Worm (Caenorhabditis elegans) whole organism, L3 larva: Measurements from ENCODE around the gene F54B11.4.

Experiments
- R02D3.7 ChIP-seq: fragments of 150-350 bp; optimal IDR thresholded peaks from 2 replicates; lab custom pipeline; 2014; ENCODE audit warnings: missing biosample characterization, missing genetic modification characterization
- ZK546.5 ChIP-seq: sonication (generic microtip); optimal IDR thresholded peaks from 2 replicates; lab custom pipeline; 2017; ENCODE audit warnings: missing biosample characterization, missing genetic modification characterization
- aly-2 ChIP-seq: fragments of 150-350 bp; optimal IDR thresholded peaks from 2 replicates; lab custom pipeline; 2014; ENCODE audit warnings: missing biosample characterization, missing genetic modification characterization
- ama-1 ChIP-seq: fragments of 150-350 bp; optimal IDR thresholded peaks from 2 replicates; lab custom pipeline; 2018
- ceh-16 ChIP-seq: sonication (generic microtip); optimal IDR thresholded peaks from 2 replicates; lab custom pipeline; 2017; ENCODE audit warnings: missing biosample characterization, missing genetic modification characterization
- ceh-28 ChIP-seq: fragments of 150-350 bp; optimal IDR thresholded peaks from 2 replicates; lab custom pipeline; 2014; ENCODE audit warnings: missing biosample characterization, missing genetic modification reagents, missing genetic modification characterization
- ceh-82 ChIP-seq: fragments of 150-350 bp; optimal IDR thresholded peaks from 2 replicates; lab custom pipeline; 2014; ENCODE audit warnings: missing biosample characterization, missing genetic modification characterization
- ceh-9 ChIP-seq: sonication (generic microtip); optimal IDR thresholded peaks from 2 replicates; lab custom pipeline; 2018; ENCODE audit warnings: missing biosample characterization, missing genetic modification characterization
- daf-12 ChIP-seq: fragments of 150-350 bp; optimal IDR thresholded peaks from 2 replicates; lab custom pipeline; 2014; ENCODE audit warnings: missing biosample characterization, missing genetic modification reagents, missing genetic modification characterization
- egl-27 ChIP-seq: sonication (generic microtip); optimal IDR thresholded peaks from 4 replicates; lab custom pipeline; 2017; ENCODE audit warnings: missing biosample characterization, missing genetic modification reagents, missing genetic modification characterization
- egl-5 ChIP-seq: fragments of 150-350 bp; optimal IDR thresholded peaks from 2 replicates; lab custom pipeline; 2017; ENCODE audit warnings: missing biosample characterization, missing genetic modification reagents, missing genetic modification characterization, inconsistent platforms
- elt-1 ChIP-seq: fragments of 150-350 bp; optimal IDR thresholded peaks from 2 replicates; lab custom pipeline; 2014; ENCODE audit warnings: missing biosample characterization, missing genetic modification characterization
- elt-2 ChIP-seq: sonication (generic microtip); optimal IDR thresholded peaks from 2 replicates; lab custom pipeline; 2016; ENCODE audit warnings: missing genetic modification reagents, mild to moderate bottlenecking, missing genetic modification characterization, missing compliant biosample characterization
- elt-3 ChIP-seq, 3 experiments: fragments of 150-350 bp in 1 of 3; sonication (generic microtip) in 2 of 3; optimal IDR thresholded peaks; 2 replicates in 2 of 3; 4 replicates in 1 of 3; lab custom pipeline; 2014 to 2017; ENCODE audit warnings: missing biosample characterization in 3 of 3, missing genetic modification characterization in 3 of 3
- eor-1 ChIP-seq, 2 experiments: fragments of 150-350 bp; optimal IDR thresholded peaks; 2 replicates each; lab custom pipeline; 2014 to 2018; ENCODE audit warnings: missing biosample characterization in 2 of 2, missing genetic modification characterization in 2 of 2
- fkh-10 ChIP-seq: sonication (generic microtip); optimal IDR thresholded peaks from 2 replicates; lab custom pipeline; 2017; ENCODE audit warnings: missing biosample characterization, missing genetic modification reagents, missing genetic modification characterization
- fkh-2 ChIP-seq: fragments of 150-350 bp; optimal IDR thresholded peaks from 2 replicates; lab custom pipeline; 2014; ENCODE audit warnings: missing biosample characterization, missing genetic modification reagents, missing genetic modification characterization
- fos-1 ChIP-seq: fragments of 150-350 bp; optimal IDR thresholded peaks from 2 replicates; lab custom pipeline; 2014; ENCODE audit warnings: missing biosample characterization, missing genetic modification characterization
- hmg-11 ChIP-seq: sonication (generic microtip); optimal IDR thresholded peaks from 2 replicates; lab custom pipeline; 2016; ENCODE audit warnings: missing genetic modification characterization, missing compliant biosample characterization
- jun-1 ChIP-seq: fragments of 150-350 bp; optimal IDR thresholded peaks from 2 replicates; lab custom pipeline; 2014; ENCODE audit warnings: missing biosample characterization, missing genetic modification reagents, missing genetic modification characterization
- lin-15B ChIP-seq: fragments of 150-350 bp; optimal IDR thresholded peaks from 2 replicates; lab custom pipeline; 2014; ENCODE audit warnings: missing biosample characterization, missing genetic modification characterization
- lin-39 ChIP-seq: fragments of 150-350 bp; optimal IDR thresholded peaks from 2 replicates; lab custom pipeline; 2018; ENCODE audit warnings: missing biosample characterization, missing genetic modification reagents, missing genetic modification characterization
- lsy-12 ChIP-seq: sonication (generic microtip); optimal IDR thresholded peaks from 2 replicates; lab custom pipeline; 2016; ENCODE audit warnings: mild to moderate bottlenecking, missing genetic modification characterization, missing compliant biosample characterization
- mdl-1 ChIP-seq: fragments of 150-350 bp; optimal IDR thresholded peaks from 2 replicates; lab custom pipeline; 2014; ENCODE audit warnings: missing biosample characterization, missing genetic modification characterization
- mml-1 ChIP-seq: fragments of 150-350 bp; sonication (generic microtip); optimal IDR thresholded peaks from 3 replicates; lab custom pipeline; 2014; ENCODE audit warnings: missing biosample characterization, missing genetic modification characterization
- nfya-1 ChIP-seq: sonication (generic microtip); optimal IDR thresholded peaks from 2 replicates; lab custom pipeline; 2017; ENCODE audit warnings: missing genetic modification characterization, mild to moderate bottlenecking, missing compliant biosample characterization, antibody characterized with exemption, moderate library complexity; ENCODE audit not compliant: insufficient read depth
- nhr-11 ChIP-seq: fragments of 150-350 bp; optimal IDR thresholded peaks from 2 replicates; lab custom pipeline; 2014; ENCODE audit warnings: missing biosample characterization, missing genetic modification characterization
- nhr-12 ChIP-seq: fragments of 150-350 bp; optimal IDR thresholded peaks from 2 replicates; lab custom pipeline; 2014; ENCODE audit warnings: missing biosample characterization, missing genetic modification characterization
- nhr-23 ChIP-seq: fragments of 150-350 bp; optimal IDR thresholded peaks from 2 replicates; lab custom pipeline; 2014; ENCODE audit warnings: missing biosample characterization, missing genetic modification reagents, missing genetic modification characterization
- nhr-237 ChIP-seq: fragments of 150-350 bp; optimal IDR thresholded peaks from 2 replicates; lab custom pipeline; 2014; ENCODE audit warnings: missing biosample characterization, missing genetic modification characterization
- nhr-25 ChIP-seq: sonication (generic microtip); optimal IDR thresholded peaks from 2 replicates; lab custom pipeline; 2017; ENCODE audit warnings: missing biosample characterization, missing genetic modification characterization
- nhr-28 ChIP-seq: fragments of 150-350 bp; optimal IDR thresholded peaks from 2 replicates; lab custom pipeline; 2014; ENCODE audit warnings: missing biosample characterization, missing genetic modification characterization
- nhr-43 ChIP-seq: sonication (generic microtip); optimal IDR thresholded peaks from 2 replicates; lab custom pipeline; 2016; ENCODE audit warnings: mild to moderate bottlenecking, missing genetic modification characterization, missing compliant biosample characterization; ENCODE audit not compliant: poor library complexity, severe bottlenecking
- nhr-67 ChIP-seq: fragments of 150-350 bp; optimal IDR thresholded peaks from 2 replicates; lab custom pipeline; 2014; ENCODE audit warnings: missing biosample characterization, missing genetic modification characterization
- nhr-76 ChIP-seq: fragments of 150-350 bp; sonication (generic microtip); optimal IDR thresholded peaks from 5 replicates; lab custom pipeline; 2014; ENCODE audit warnings: missing biosample characterization, missing genetic modification characterization
- nhr-77 ChIP-seq: fragments of 150-350 bp; optimal IDR thresholded peaks from 2 replicates; lab custom pipeline; 2014; ENCODE audit warnings: missing biosample characterization, missing genetic modification characterization
- pha-4 ChIP-seq: fragments of 150-350 bp; optimal IDR thresholded peaks from 2 replicates; lab custom pipeline; 2014; ENCODE audit warnings: missing biosample characterization, missing genetic modification reagents, missing genetic modification characterization
- pqm-1 ChIP-seq: fragments of 150-350 bp; optimal IDR thresholded peaks from 2 replicates; lab custom pipeline; 2017; ENCODE audit warnings: missing biosample characterization, missing genetic modification characterization, inconsistent platforms
- sea-2 ChIP-seq: fragments of 150-350 bp; sonication (generic microtip); optimal IDR thresholded peaks from 4 replicates; lab custom pipeline; 2014; ENCODE audit warnings: missing biosample characterization, missing genetic modification reagents, missing genetic modification characterization
- skn-1 ChIP-seq: fragments of 150-350 bp; optimal IDR thresholded peaks from 2 replicates; lab custom pipeline; 2014; ENCODE audit warnings: missing biosample characterization, missing genetic modification characterization
- snpc-4 ChIP-seq: fragments of 150-350 bp; optimal IDR thresholded peaks from 2 replicates; lab custom pipeline; 2014; ENCODE audit warnings: missing biosample characterization, missing genetic modification characterization
- tbx-2 ChIP-seq: sonication (generic microtip); optimal IDR thresholded peaks from 2 replicates; lab custom pipeline; 2016; ENCODE audit warnings: mild to moderate bottlenecking, missing genetic modification characterization, missing compliant biosample characterization
- unc-39 ChIP-seq: sonication (generic microtip); optimal IDR thresholded peaks from 4 replicates; lab custom pipeline; 2017; ENCODE audit warnings: missing biosample characterization, missing genetic modification characterization
- unc-62 ChIP-seq: fragments of 150-350 bp; sonication (generic microtip); optimal IDR thresholded peaks from 4 replicates; lab custom pipeline; 2014; ENCODE audit warnings: missing biosample characterization, missing genetic modification reagents, missing genetic modification characterization
- zag-1 ChIP-seq: fragments of 150-350 bp; optimal IDR thresholded peaks from 2 replicates; lab custom pipeline; 2014; ENCODE audit warnings: missing biosample characterization, missing genetic modification characterization
- ztf-11 ChIP-seq: fragments of 150-350 bp; optimal IDR thresholded peaks from 2 replicates; lab custom pipeline; 2014; ENCODE audit warnings: missing biosample characterization, missing genetic modification characterization
- ztf-4 ChIP-seq: fragments of 150-350 bp; optimal IDR thresholded peaks from 2 replicates; lab custom pipeline; 2014; ENCODE audit warnings: missing biosample characterization, missing genetic modification characterization

F54B11.4 gene

DNA sequence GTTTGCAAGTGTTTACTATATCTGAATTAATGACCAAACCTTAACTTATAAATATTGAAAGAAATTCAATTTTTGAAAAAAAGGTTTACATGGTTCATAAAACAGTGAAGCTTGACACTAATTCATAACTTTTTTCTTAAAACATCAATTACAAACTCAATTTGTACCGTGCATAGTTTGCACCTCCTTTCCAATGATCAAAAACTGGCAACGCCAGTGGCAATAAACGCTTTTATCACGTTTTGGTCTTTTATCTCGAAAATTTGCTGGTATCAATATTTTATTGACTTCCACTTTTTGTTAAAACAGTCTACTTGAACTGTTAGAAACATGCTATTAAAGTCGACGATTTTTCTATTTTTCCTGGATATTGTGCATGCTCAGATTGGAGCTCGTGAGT is 14.0 kb upstream of the F54B11.4 start, which contains the start of gene F54B11.11:
F54B11.11 (plus strand) TSS at position 301 of the 400 bp plus-strand sequence.
- TF ChIP-seq elt-2 (tag; lab: Kevin White, UChicago), result peak; percentile 21
- peak; percentile 10 for TF ChIP-seq pqm-1 (tag; lab: Kevin White, UChicago)
- TF ChIP-seq tbx-2 (tag; lab: Kevin White, UChicago), result no peak
- TF ChIP-seq ama-1 (lab: Kevin White, UChicago), result no peak
- TF ChIP-seq ceh-16 (tag; lab: Kevin White, UChicago), result no peak
- TF ChIP-seq lsy-12 (tag; lab: Kevin White, UChicago), result no peak
- TF ChIP-seq daf-12 (tag; lab: Kevin White, UChicago), result no peak
- TF ChIP-seq R02D3.7 (tag; lab: Kevin White, UChicago), result no peak

- TF ChIP-seq lin-39 (tag; lab: Kevin White, UChicago) (no peak), ceh-16 (tag; lab: Kevin White, UChicago) (no peak), ceh-9 (tag; lab: Kevin White, UChicago) (no peak), ceh-28 (tag; lab: Kevin White, UChicago) (no peak), egl-5 (tag; lab: Kevin White, UChicago) (no peak), daf-12 (tag; lab: Kevin White, UChicago) (no peak), fkh-2 (tag; lab: Kevin White, UChicago) (no peak), lin-15B (no peak), egl-27 (tag; lab: Kevin White, UChicago) (no peak), nhr-43 (no peak), nhr-25 (tag; lab: Kevin White, UChicago) (no peak), skn-1 (no peak)
Observed at ce11 chrX:13581820-13582219, 10.6 kb upstream of the F54B11.4 start, which contains the start of gene F54B11.10. Gene F54B11.10, plus strand, starts transcription at chrX:13582120.

DNA sequence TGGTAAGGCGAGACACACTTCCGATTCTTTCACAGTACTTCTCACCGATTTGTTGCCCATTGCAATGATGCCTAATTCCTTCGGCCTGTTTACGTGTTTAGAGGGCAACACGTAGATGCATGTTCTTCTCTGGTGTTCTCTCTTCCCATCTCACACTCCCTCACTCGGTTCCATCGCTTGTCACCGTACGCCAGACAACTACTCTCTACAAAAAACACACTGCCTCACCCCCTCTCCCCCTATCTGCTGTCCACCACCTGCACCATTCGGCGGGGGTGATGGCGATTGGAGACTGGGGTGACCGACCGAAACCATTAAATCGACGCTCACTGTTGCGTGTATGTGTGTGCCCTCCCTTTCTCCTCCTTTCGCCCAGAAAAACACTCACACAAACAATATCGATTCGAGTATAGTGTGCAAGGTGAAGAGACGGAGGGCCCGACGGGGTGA is 8.5 kb upstream of the F54B11.4 start:
- TF ChIP-seq elt-2 (tag; lab: Kevin White, UChicago), result peak; percentile 46
- no peak for TF ChIP-seq mdl-1 (tag; lab: Kevin White, UChicago)
- no peak for TF ChIP-seq ceh-16 (tag; lab: Kevin White, UChicago)
- no peak for TF ChIP-seq nhr-237
- TF ChIP-seq daf-12 (tag; lab: Kevin White, UChicago), result no peak
- no peak for TF ChIP-seq ceh-82 (tag; lab: Kevin White, UChicago)
- TF ChIP-seq elt-3 (tag; optimal IDR thresholded peaks at IDR 0.05; lab: Kevin White, UChicago), result no peak
- no peak for TF ChIP-seq sea-2 (GFP tag; lab: Kevin White, UChicago)
- no peak for TF ChIP-seq elt-1
- TF ChIP-seq nhr-43, result no peak
- TF ChIP-seq ama-1 (lab: Kevin White, UChicago), result no peak
- TF ChIP-seq nhr-11 (tag; lab: Kevin White, UChicago), result no peak
- peak; percentile 69 for TF ChIP-seq hmg-11 (tag; lab: Kevin White, UChicago)
- TF ChIP-seq fos-1, result no peak
- TF ChIP-seq jun-1, result peak; percentile 32
- TF ChIP-seq egl-5 (tag; lab: Kevin White, UChicago), result peak; percentile 47
- no peak for TF ChIP-seq mml-1 (tag; lab: Kevin White, UChicago)
- no peak for TF ChIP-seq nhr-28 (tag; lab: Kevin White, UChicago)
- TF ChIP-seq lin-39 (tag; lab: Kevin White, UChicago), result peak; percentile 60
- TF ChIP-seq ceh-28 (tag; lab: Kevin White, UChicago), result peak; percentile 62
- no peak for TF ChIP-seq nhr-76 (tag; lab: Kevin White, UChicago)
- TF ChIP-seq nhr-25 (tag; lab: Kevin White, UChicago), result peak; percentile 92
- TF ChIP-seq fkh-10, result no peak
- no peak for TF ChIP-seq nhr-12
- no peak for TF ChIP-seq lin-15B
- peak; percentile 29 for TF ChIP-seq nhr-23 (tag; lab: Kevin White, UChicago)
- TF ChIP-seq eor-1 (tag; optimal IDR thresholded peaks at IDR 0.05; lab: Kevin White, UChicago), result no peak
- TF ChIP-seq skn-1, result no peak
- TF ChIP-seq ZK546.5, result no peak
- TF ChIP-seq ztf-11 (tag; lab: Kevin White, UChicago), result no peak
- no peak for TF ChIP-seq nhr-67 (tag; lab: Kevin White, UChicago)
- peak; percentile 65 for TF ChIP-seq nfya-1 (tag; lab: Kevin White, UChicago)
- TF ChIP-seq tbx-2 (tag; lab: Kevin White, UChicago), result no peak
- no peak for TF ChIP-seq aly-2 (tag; lab: Kevin White, UChicago)
- no peak for TF ChIP-seq pqm-1 (tag; lab: Kevin White, UChicago)
- no peak for TF ChIP-seq R02D3.7 (tag; lab: Kevin White, UChicago)
- no peak for TF ChIP-seq zag-1 (tag; lab: Kevin White, UChicago)
- peak; percentile 24 for TF ChIP-seq unc-62
- no peak for TF ChIP-seq snpc-4 (tag; lab: Kevin White, UChicago)
- TF ChIP-seq fkh-2 (tag; lab: Kevin White, UChicago), result no peak
- peak; percentile 27 for TF ChIP-seq pha-4 (tag; lab: Kevin White, UChicago)
- TF ChIP-seq ztf-4 (tag; lab: Kevin White, UChicago), result no peak
- no peak for TF ChIP-seq ceh-9 (tag; lab: Kevin White, UChicago)
- no peak for TF ChIP-seq nhr-77 (tag; lab: Kevin White, UChicago)
- no peak for TF ChIP-seq egl-27 (tag; lab: Kevin White, UChicago)
- TF ChIP-seq unc-39 (tag; lab: Kevin White, UChicago), result no peak
- TF ChIP-seq lsy-12 (tag; lab: Kevin White, UChicago), result no peak
